Fruit fly (Drosophila melanogaster): ENCODE results near the gene CG9399.

CG9399 gene

dm6 chr3R:9590952-9591532, 17.0 kb upstream of the CG9399 start, which contains the start of the genes bocks and CG8312 (continued):
- TF ChIP-seq jim (GFP tag; optimal IDR thresholded peaks at IDR 0.05), result no peak
- no peak for TF ChIP-seq sage (GFP tag; optimal IDR thresholded peaks at IDR 0.05)
- TF ChIP-seq tai (GFP tag; optimal IDR thresholded peaks at IDR 0.05), result no peak
- TF ChIP-seq foxo (GFP tag; optimal IDR thresholded peaks at IDR 0.05), result peak in 1 of 2 experiments; percentile 46
- no peak for TF ChIP-seq psq (GFP tag; optimal IDR thresholded peaks at IDR 0.05)
- TF ChIP-seq h (GFP tag; optimal IDR thresholded peaks at IDR 0.05), result peak; percentile 53
- peak; percentile 25 for TF ChIP-seq ey (GFP tag; optimal IDR thresholded peaks at IDR 0.05)
- TF ChIP-seq CG32264 (GFP tag; optimal IDR thresholded peaks at IDR 0.05), result no peak
- TF ChIP-seq fru (GFP tag; optimal IDR thresholded peaks at IDR 0.05), result peak; percentile 65
- no peak for TF ChIP-seq OdsH (GFP tag; optimal IDR thresholded peaks at IDR 0.05)
- no peak for TF ChIP-seq N (GFP tag; optimal IDR thresholded peaks at IDR 0.05)
- TF ChIP-seq CrebA (GFP tag; optimal IDR thresholded peaks at IDR 0.05; ENCODE audit: borderline replicate concordance), result no peak

DNA sequence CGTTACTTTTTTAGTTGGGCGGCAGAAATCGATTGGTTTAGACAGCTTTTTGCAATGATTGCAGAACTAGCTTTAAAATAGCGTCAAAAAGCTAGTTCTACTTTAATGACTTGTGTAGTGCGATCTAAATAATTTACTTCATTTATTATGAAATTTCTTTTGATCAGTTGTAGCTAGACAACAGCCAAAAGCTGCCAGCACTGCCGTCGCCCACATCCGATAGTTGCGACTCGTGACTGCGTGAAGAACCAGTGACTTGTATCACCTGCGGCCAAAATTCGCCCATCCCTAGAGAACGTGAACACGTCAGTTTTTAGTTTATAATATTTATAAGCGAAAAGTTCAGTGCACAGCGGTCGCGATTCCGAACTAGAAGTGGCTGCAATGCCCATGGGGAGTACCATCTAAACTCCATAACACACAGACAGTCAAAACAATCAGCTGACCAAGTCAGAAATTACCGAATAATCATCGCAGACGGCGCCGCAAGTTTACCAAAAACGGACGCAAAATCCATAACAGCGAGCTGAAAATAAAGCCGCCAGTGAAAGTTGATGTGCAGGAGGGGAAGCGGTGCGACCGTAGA, 12.7 kb upstream of the CG9399 start, which contains the start of gene P58IPK:
Gene P58IPK, plus strand, starts transcription at position 280 of the 586 bp plus-strand sequence.
- TF ChIP-seq Rel (GFP tag; optimal IDR thresholded peaks at IDR 0.05), result no peak
- TF ChIP-seq Rel (tag; optimal IDR thresholded peaks at IDR 0.05), result peak; percentile 33
- TF ChIP-seq Hr78 (GFP tag; optimal IDR thresholded peaks at IDR 0.05), result no peak
- TF ChIP-seq ey (GFP tag; optimal IDR thresholded peaks at IDR 0.05), result peak; percentile 53
- TF ChIP-seq pan (optimal IDR thresholded peaks at IDR 0.05), result no peak
- no peak for TF ChIP-seq CrebA (GFP tag; optimal IDR thresholded peaks at IDR 0.05; ENCODE audit: borderline replicate concordance)
- TF ChIP-seq OdsH (GFP tag; optimal IDR thresholded peaks at IDR 0.05), result no peak
- no peak for TF ChIP-seq Abd-B (GFP tag; optimal IDR thresholded peaks at IDR 0.05)
- peak; percentile 14 for TF ChIP-seq dmrt93B (GFP tag; optimal IDR thresholded peaks at IDR 0.05)
- peak; percentile 36 for TF ChIP-seq sv (GFP tag; optimal IDR thresholded peaks at IDR 0.05)
- peak; percentile 59 for TF ChIP-seq HLH106 (tag; optimal IDR thresholded peaks at IDR 0.05)
- no peak for TF ChIP-seq jim (GFP tag; optimal IDR thresholded peaks at IDR 0.05)
- no peak for TF ChIP-seq Mio (GFP tag; optimal IDR thresholded peaks at IDR 0.05)
- TF ChIP-seq rgr (GFP tag; optimal IDR thresholded peaks at IDR 0.05), result peak; percentile 68
- TF ChIP-seq fru (GFP tag; optimal IDR thresholded peaks at IDR 0.05), result no peak
- TF ChIP-seq brk (GFP tag; optimal IDR thresholded peaks at IDR 0.05), result no peak
- TF ChIP-seq CG9705 (GFP tag; optimal IDR thresholded peaks at IDR 0.05), result peak; percentile 28
- TF ChIP-seq CG32264 (GFP tag; optimal IDR thresholded peaks at IDR 0.05), result peak; percentile 46
- TF ChIP-seq lola (GFP tag; optimal IDR thresholded peaks at IDR 0.05), result no peak
- no peak for TF ChIP-seq Dif (GFP tag; optimal IDR thresholded peaks at IDR 0.05; ENCODE audit: partially characterized antibody)
- peak; percentile 33 for TF ChIP-seq dsf (GFP tag; optimal IDR thresholded peaks at IDR 0.05; ENCODE audit: borderline replicate concordance)
- peak; percentile 35 for TF ChIP-seq psq (GFP tag; optimal IDR thresholded peaks at IDR 0.05)
- TF ChIP-seq Sp1 (GFP tag; optimal IDR thresholded peaks at IDR 0.05), result peak; percentile 32
- TF ChIP-seq Hr83 (GFP tag; optimal IDR thresholded peaks at IDR 0.05; ENCODE audit: poor library complexity, severe bottlenecking), result peak; percentile 83
- TF ChIP-seq Hnf4 (GFP tag; optimal IDR thresholded peaks at IDR 0.05), result no peak
- peak; percentile 91 for TF ChIP-seq woc (GFP tag; optimal IDR thresholded peaks at IDR 0.05)
- TF ChIP-seq h (GFP tag; optimal IDR thresholded peaks at IDR 0.05), result peak; percentile 71
- TF ChIP-seq Myc (optimal IDR thresholded peaks at IDR 0.05), result peak; percentile 89
- no peak for TF ChIP-seq N (GFP tag; optimal IDR thresholded peaks at IDR 0.05)
- TF ChIP-seq GATAd (GFP tag; optimal IDR thresholded peaks at IDR 0.05), result peak; percentile 38
- peak; percentile 60 for TF ChIP-seq br (GFP tag; optimal IDR thresholded peaks at IDR 0.05)
- TF ChIP-seq dl (GFP tag; optimal IDR thresholded peaks at IDR 0.05; ENCODE audit: insufficient read depth in 1 of 2, partially characterized antibody in 2 of 2), result no peak
- peak; percentile 72 for TF ChIP-seq Jra (GFP tag; optimal IDR thresholded peaks at IDR 0.05)
- peak in 1 of 2 experiments; percentile 66 for TF ChIP-seq foxo (GFP tag; optimal IDR thresholded peaks at IDR 0.05)
- TF ChIP-seq sage (GFP tag; optimal IDR thresholded peaks at IDR 0.05), result peak; percentile 52

DNA sequence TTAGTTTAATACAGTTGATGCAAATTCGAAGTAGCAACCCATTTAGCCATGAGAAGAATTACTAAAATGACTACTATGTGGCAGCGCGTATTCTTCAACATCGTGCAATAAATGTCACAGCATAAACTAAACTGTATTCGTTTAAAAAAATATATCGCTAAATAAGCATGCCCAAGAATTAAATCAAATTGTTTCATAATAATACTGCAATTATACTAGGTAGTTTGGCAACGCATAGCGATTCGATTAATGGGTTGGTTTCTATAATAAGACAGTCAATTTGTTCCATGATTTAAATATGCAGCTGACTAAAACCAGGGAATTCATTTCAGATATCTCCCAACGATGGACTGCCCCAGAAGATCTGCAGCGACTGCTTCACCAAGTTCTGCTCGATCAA, 9.1 kb upstream of the CG9399 start, which contains the start of gene CG33654:
Gene CG33654, minus strand, starts transcription at position 101 of the 400 bp plus-strand sequence.
- TF ChIP-seq h (GFP tag; optimal IDR thresholded peaks at IDR 0.05) (no peak), jim (GFP tag; optimal IDR thresholded peaks at IDR 0.05) (no peak)

All from whole organism, wandering third instar larva.